Fruit fly (Drosophila melanogaster) whole organism, embryonic: Measurements from ENCODE around the gene mdlc.

Experiments used
- Abd-B ChIP-seq: fragments of 200-800 bp; sonication (Bioruptor generic); optimal IDR thresholded peaks from 2 replicates; lab custom pipeline; 2018; ENCODE audit warnings: missing biosample characterization, mild to moderate bottlenecking, missing genetic modification characterization, moderate library complexity
- BEAF-32 ChIP-seq: fragments of 200-800 bp; sonication (Bioruptor generic); optimal IDR thresholded peaks from 3 replicates; lab custom pipeline; 2017; ENCODE audit warnings: missing biosample characterization, missing genetic modification characterization, mild to moderate bottlenecking, moderate library complexity, missing genetic modification reagents
- CG11456 ChIP-seq: fragments of 200-800 bp; sonication (Bioruptor generic); IDR thresholded peaks from 3 replicates; pipeline ENCODE4 v1.3.6; 2022; ENCODE audit warnings: missing biosample characterization, missing genetic modification characterization
- CG11504 ChIP-seq: fragments of 200-800 bp; sonication (Bioruptor generic); optimal IDR thresholded peaks from 3 replicates; lab custom pipeline; 2019; ENCODE audit warnings: missing biosample characterization, mild to moderate bottlenecking, missing genetic modification characterization, moderate library complexity
- CG12659 ChIP-seq: fragments of 200-800 bp; sonication (Bioruptor generic); optimal IDR thresholded peaks from 3 replicates; lab custom pipeline; 2017; ENCODE audit warnings: mild to moderate bottlenecking, missing biosample characterization, missing genetic modification reagents, missing genetic modification characterization
- CG14710 ChIP-seq: fragments of 200-800 bp; sonication (Bioruptor generic); optimal IDR thresholded peaks from 3 replicates; lab custom pipeline; 2019; ENCODE audit warnings: missing biosample characterization, mild to moderate bottlenecking, missing genetic modification characterization, moderate library complexity
- CG16813 ChIP-seq: fragments of 200-800 bp; sonication (Bioruptor generic); IDR thresholded peaks from 3 replicates; pipeline ENCODE4 v1.3.6; 2022; ENCODE audit warnings: missing biosample characterization, missing genetic modification characterization; ENCODE audit not compliant: partially characterized antibody
- CG17186 ChIP-seq: fragments of 200-800 bp; sonication (Bioruptor generic); optimal IDR thresholded peaks from 3 replicates; lab custom pipeline; 2017; ENCODE audit warnings: missing biosample characterization, missing genetic modification reagents, missing genetic modification characterization
- CG17359 ChIP-seq: fragments of 200-800 bp; sonication (Bioruptor generic); optimal IDR thresholded peaks from 3 replicates; lab custom pipeline; 2018; ENCODE audit warnings: missing biosample characterization, mild to moderate bottlenecking, missing genetic modification characterization, moderate library complexity
- CG1792 ChIP-seq: fragments of 200-800 bp; sonication (Bioruptor generic); optimal IDR thresholded peaks from 2 replicates; lab custom pipeline; 2016; ENCODE audit warnings: missing biosample characterization, missing genetic modification characterization
- CG18476 ChIP-seq: fragments of 200-800 bp; sonication (Bioruptor generic); optimal IDR thresholded peaks from 2 replicates; lab custom pipeline; 2016; ENCODE audit warnings: missing biosample characterization, mild to moderate bottlenecking, missing genetic modification characterization
- CG18599 ChIP-seq: fragments of 200-800 bp; sonication (Bioruptor generic); optimal IDR thresholded peaks from 3 replicates; lab custom pipeline; 2017; ENCODE audit warnings: missing biosample characterization, missing genetic modification characterization, mild to moderate bottlenecking, moderate library complexity, missing genetic modification reagents
- CG3847 ChIP-seq: fragments of 200-800 bp; sonication (Bioruptor generic); IDR thresholded peaks from 2 replicates; pipeline ENCODE4 v1.3.6; 2022; ENCODE audit warnings: missing biosample characterization, missing genetic modification characterization
- CG4328 ChIP-seq: fragments of 200-800 bp; sonication (Bioruptor generic); optimal IDR thresholded peaks from 3 replicates; lab custom pipeline; 2017; ENCODE audit warnings: missing biosample characterization, missing genetic modification reagents, missing genetic modification characterization
- CG4424 ChIP-seq: fragments of 200-800 bp; sonication (Bioruptor generic); optimal IDR thresholded peaks from 3 replicates; lab custom pipeline; 2016; ENCODE audit warnings: missing biosample characterization, missing genetic modification characterization
- CG7745 ChIP-seq: fragments of 200-800 bp; sonication (Bioruptor generic); optimal IDR thresholded peaks from 2 replicates; lab custom pipeline; 2018; ENCODE audit warnings: missing biosample characterization, mild to moderate bottlenecking, missing genetic modification characterization, moderate library complexity
- CG7987 ChIP-seq: fragments of 200-800 bp; sonication (Bioruptor generic); optimal IDR thresholded peaks from 2 replicates; lab custom pipeline; 2018; ENCODE audit warnings: missing biosample characterization, mild to moderate bottlenecking, missing genetic modification characterization, moderate library complexity
- CG9609 ChIP-seq: fragments of 200-800 bp; sonication (Bioruptor generic); optimal IDR thresholded peaks from 3 replicates; lab custom pipeline; 2016; ENCODE audit warnings: missing biosample characterization, missing genetic modification characterization
- Dek ChIP-seq: fragments of 200-800 bp; sonication (Bioruptor generic); optimal IDR thresholded peaks from 3 replicates; lab custom pipeline; 2019; ENCODE audit warnings: missing biosample characterization, mild to moderate bottlenecking, missing genetic modification characterization, moderate library complexity
- ERR ChIP-seq: fragments of 200-800 bp; sonication (Bioruptor generic); optimal IDR thresholded peaks from 2 replicates; lab custom pipeline; 2016; ENCODE audit warnings: missing biosample characterization, missing genetic modification characterization
- Eip74EF ChIP-seq, 2 experiments: fragments of 200-800 bp in 1 of 2; fragments of >200 bp in 1 of 2; sonication (Bioruptor generic) in 1 of 2; optimal IDR thresholded peaks; 2 replicates each; lab custom pipeline; 2017 to 2019; ENCODE audit warnings: missing biosample characterization in 2 of 2, missing genetic modification characterization in 2 of 2, mild to moderate bottlenecking in 1 of 2, moderate library complexity in 1 of 2
- Ets97D ChIP-seq: fragments of 200-800 bp; sonication (Bioruptor generic); optimal IDR thresholded peaks from 3 replicates; lab custom pipeline; 2016; ENCODE audit warnings: missing biosample characterization, missing genetic modification characterization
- Hr3 ChIP-seq: fragments of 200-800 bp; sonication (Bioruptor generic); optimal IDR thresholded peaks from 3 replicates; lab custom pipeline; 2016; ENCODE audit warnings: missing biosample characterization, missing genetic modification characterization
- Hsf ChIP-seq: fragments of 200-800 bp; sonication (Bioruptor generic); optimal IDR thresholded peaks from 3 replicates; lab custom pipeline; 2016; ENCODE audit warnings: missing biosample characterization, missing genetic modification characterization
- Jarid2 ChIP-seq: fragments of 200-800 bp; sonication (Bioruptor generic); optimal IDR thresholded peaks from 3 replicates; lab custom pipeline; 2017; ENCODE audit warnings: mild to moderate bottlenecking, missing biosample characterization, missing genetic modification reagents, missing genetic modification characterization
- Mrtf ChIP-seq: fragments of 200-800 bp; sonication (Bioruptor generic); IDR thresholded peaks from 3 replicates; pipeline ENCODE4 v1.3.6; 2022; ENCODE audit warnings: missing biosample characterization, missing genetic modification characterization
- NfI ChIP-seq: fragments of 200-800 bp; sonication (Bioruptor generic); optimal IDR thresholded peaks from 3 replicates; lab custom pipeline; 2018; ENCODE audit warnings: missing biosample characterization, mild to moderate bottlenecking, missing genetic modification characterization, moderate library complexity
- Side ChIP-seq: fragments of 200-800 bp; sonication (Bioruptor generic); optimal IDR thresholded peaks from 2 replicates; lab custom pipeline; 2016; ENCODE audit warnings: missing biosample characterization, missing genetic modification characterization
- Sry-δ ChIP-seq: fragments of 200-800 bp; sonication (Bioruptor generic); optimal IDR thresholded peaks from 2 replicates; lab custom pipeline; 2016; ENCODE audit warnings: missing biosample characterization, missing genetic modification characterization
- Stat92E ChIP-seq, 3 experiments: fragments of >200 bp in 2 of 3; fragments of 200-800 bp in 1 of 3; sonication (Bioruptor generic) in 1 of 3; optimal IDR thresholded peaks; 2 replicates each; lab custom pipeline; 2017 to 2019; ENCODE audit warnings: missing biosample characterization in 3 of 3, missing genetic modification characterization in 3 of 3, mild to moderate bottlenecking in 1 of 3, moderate library complexity in 1 of 3
- ap ChIP-seq: fragments of 200-800 bp; sonication (Bioruptor generic); IDR thresholded peaks from 2 replicates; pipeline ENCODE4 v1.3.6; 2022; ENCODE audit warnings: missing biosample characterization, missing genetic modification characterization
- az2 ChIP-seq: fragments of 200-800 bp; sonication (Bioruptor generic); optimal IDR thresholded peaks from 3 replicates; lab custom pipeline; 2016; ENCODE audit warnings: missing biosample characterization, missing genetic modification characterization
- cwo ChIP-seq: fragments of 200-800 bp; sonication (Bioruptor generic); optimal IDR thresholded peaks from 3 replicates; lab custom pipeline; 2017; ENCODE audit warnings: missing biosample characterization, missing genetic modification characterization, mild to moderate bottlenecking, moderate library complexity, missing genetic modification reagents
- dimm ChIP-seq: fragments of 200-800 bp; sonication (Bioruptor generic); IDR thresholded peaks from 2 replicates; pipeline ENCODE4 v1.3.6; 2022; ENCODE audit warnings: missing biosample characterization, missing genetic modification characterization
- exex ChIP-seq: fragments of 200-800 bp; sonication (Bioruptor generic); optimal IDR thresholded peaks from 4 replicates; lab custom pipeline; 2018; ENCODE audit warnings: missing biosample characterization, mild to moderate bottlenecking, missing genetic modification characterization, moderate library complexity
- fd64A ChIP-seq: fragments of 200-800 bp; sonication (Bioruptor generic); optimal IDR thresholded peaks from 3 replicates; lab custom pipeline; 2018; ENCODE audit warnings: missing biosample characterization, mild to moderate bottlenecking, missing genetic modification characterization
- grau ChIP-seq: fragments of 200-800 bp; optimal IDR thresholded peaks from 3 replicates; lab custom pipeline; 2019; ENCODE audit warnings: missing biosample characterization, mild to moderate bottlenecking, missing genetic modification characterization, moderate library complexity
- hbn ChIP-seq: fragments of 200-800 bp; sonication (Bioruptor generic); IDR thresholded peaks from 2 replicates; pipeline ENCODE4 v1.3.6; 2022; ENCODE audit warnings: missing biosample characterization, missing genetic modification characterization; ENCODE audit not compliant: partially characterized antibody
- her ChIP-seq: fragments of 200-800 bp; sonication (Bioruptor generic); optimal IDR thresholded peaks from 2 replicates; lab custom pipeline; 2016; ENCODE audit warnings: missing biosample characterization, missing genetic modification characterization
- inv ChIP-seq: fragments of 200-800 bp; sonication (Bioruptor generic); IDR thresholded peaks from 2 replicates; pipeline ENCODE4 v1.3.6; 2022; ENCODE audit warnings: missing biosample characterization, missing genetic modification characterization; ENCODE audit not compliant: partially characterized antibody
- mld ChIP-seq: fragments of 200-800 bp; sonication (Bioruptor generic); IDR thresholded peaks from 3 replicates; pipeline ENCODE4 v1.3.6; 2022; ENCODE audit warnings: missing biosample characterization, missing genetic modification characterization; ENCODE audit not compliant: partially characterized antibody
- nerfin-1 ChIP-seq: fragments of 200-800 bp; sonication (Bioruptor generic); optimal IDR thresholded peaks from 3 replicates; lab custom pipeline; 2019; ENCODE audit warnings: missing biosample characterization, mild to moderate bottlenecking, missing genetic modification characterization, moderate library complexity
- nerfin-2 ChIP-seq: fragments of 200-800 bp; sonication (Bioruptor generic); IDR thresholded peaks from 2 replicates; pipeline ENCODE4 v1.3.6; 2022; ENCODE audit warnings: missing biosample characterization, missing genetic modification characterization; ENCODE audit not compliant: partially characterized antibody
- psq ChIP-seq: fragments of 200-800 bp; sonication (Bioruptor generic); optimal IDR thresholded peaks from 2 replicates; lab custom pipeline; 2017; ENCODE audit warnings: missing biosample characterization, missing genetic modification characterization
- row ChIP-seq: fragments of 200-800 bp; sonication (Bioruptor generic); IDR thresholded peaks from 3 replicates; pipeline ENCODE4 v1.3.6; 2022; ENCODE audit warnings: missing biosample characterization, missing genetic modification characterization
- run ChIP-seq: fragments of 200-800 bp; sonication (Bioruptor generic); optimal IDR thresholded peaks from 3 replicates; lab custom pipeline; 2018; ENCODE audit warnings: missing biosample characterization, mild to moderate bottlenecking, missing genetic modification characterization
- unpg ChIP-seq: fragments of 200-800 bp; sonication (Bioruptor generic); optimal IDR thresholded peaks from 3 replicates; lab custom pipeline; 2018; ENCODE audit warnings: missing biosample characterization, mild to moderate bottlenecking, missing genetic modification characterization, moderate library complexity

The mdlc gene

DNA sequence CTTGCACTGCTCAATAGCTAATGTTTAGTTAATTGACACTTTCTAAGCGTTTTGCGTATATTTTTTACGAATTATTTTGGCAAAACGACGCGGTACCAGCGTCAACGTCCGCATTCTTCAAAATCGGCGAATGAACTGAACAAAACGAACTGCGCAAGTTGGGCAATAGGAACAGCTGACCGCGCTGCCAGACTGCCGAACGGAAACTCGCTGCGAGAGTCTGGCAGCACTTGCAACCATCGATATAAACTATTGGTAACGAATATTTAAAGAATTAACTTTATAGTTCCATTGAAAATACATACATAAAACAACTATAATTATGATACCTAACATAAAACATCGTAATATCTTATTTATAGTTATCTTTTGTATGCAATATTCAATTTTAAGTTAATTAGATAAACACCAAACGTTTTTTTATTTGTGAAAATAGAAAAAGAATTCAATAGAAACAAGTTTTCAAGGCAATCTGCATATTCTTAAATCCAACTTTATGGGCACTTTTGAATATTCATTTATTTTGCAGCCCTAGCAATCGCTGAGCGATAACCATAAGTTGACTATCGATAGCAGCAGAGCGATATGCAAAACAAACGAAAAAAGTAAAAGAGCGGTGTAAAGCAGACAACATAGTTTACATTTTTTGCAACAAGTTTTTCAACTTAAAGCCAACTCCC, 49.0 kb upstream of the mdlc start, which contains the start of the genes Hs6st and MED25 (continued):
- TF ChIP-seq inv (GFP tag; lab: Robert Waterston, UW) (peak; percentile 71), BEAF-32 (GFP tag; lab: Kevin White, UChicago) (peak; percentile 88), CG9609 (GFP tag; lab: Kevin White, UChicago) (no peak), Mrtf (GFP tag; lab: Robert Waterston, UW) (no peak), hbn (GFP tag; lab: Robert Waterston, UW) (peak; percentile 57), Dek (no peak), cwo (GFP tag; lab: Kevin White, UChicago) (peak; percentile 45), CG12659 (GFP tag; lab: Kevin White, UChicago) (peak; percentile 73), Eip74EF (GFP tag; optimal IDR thresholded peaks at IDR 0.05; lab: Kevin White, UChicago) (no peak), CG18476 (GFP tag; lab: Kevin White, UChicago) (peak; percentile 37), her (GFP tag; lab: Kevin White, UChicago) (peak; percentile 18), CG11504 (tag; lab: Kevin White, UChicago) (peak; percentile 51), CG3847 (GFP tag; lab: Robert Waterston, UW) (peak; percentile 66), CG1792 (GFP tag; lab: Kevin White, UChicago) (peak; percentile 28), row (GFP tag; lab: Robert Waterston, UW) (peak; percentile 55), ERR (GFP tag; lab: Kevin White, UChicago) (no peak), Stat92E (GFP tag; optimal IDR thresholded peaks at IDR 0.05; lab: Kevin White, UChicago) (peak in 1 of 3 experiments; percentile 38), Hsf (GFP tag; lab: Kevin White, UChicago) (peak; percentile 9), CG14710 (tag; lab: Kevin White, UChicago) (peak; percentile 88), mld (GFP tag; lab: Robert Waterston, UW) (peak; percentile 50; the same call in 1 of the 3 replicates), CG4424 (GFP tag; lab: Kevin White, UChicago) (peak; percentile 57), CG18599 (GFP tag; lab: Kevin White, UChicago) (peak; percentile 74), psq (GFP tag; lab: Kevin White, UChicago) (peak; percentile 97), run (no peak), Sry-δ (GFP tag; lab: Kevin White, UChicago) (peak; percentile 75), az2 (GFP tag; lab: Kevin White, UChicago) (peak; percentile 24), Jarid2 (GFP tag; lab: Kevin White, UChicago) (peak; percentile 99), NfI (GFP tag; lab: Kevin White, UChicago) (peak; percentile 39), fd64A (GFP tag; lab: Kevin White, UChicago) (no peak), exex (tag; lab: Kevin White, UChicago) (peak; percentile 38), CG17186 (GFP tag; lab: Kevin White, UChicago) (peak; percentile 84), Ets97D (GFP tag; lab: Kevin White, UChicago) (peak; percentile 79), Side (no peak), nerfin-2 (GFP tag; lab: Robert Waterston, UW) (peak; percentile 62; the same call in 1 of the 2 replicates), dimm (GFP tag; lab: Robert Waterston, UW) (no peak), CG7745 (tag; lab: Kevin White, UChicago) (no peak), CG7987 (GFP tag; lab: Kevin White, UChicago) (peak; percentile 39), Hr3 (GFP tag; lab: Kevin White, UChicago) (no peak), unpg (GFP tag; lab: Kevin White, UChicago) (peak; percentile 4), CG4328 (GFP tag; lab: Kevin White, UChicago) (peak; percentile 48), CG16813 (GFP tag; lab: Robert Waterston, UW) (peak; percentile 76), CG11456 (GFP tag; lab: Robert Waterston, UW) (peak; percentile 28; the same call in 1 of the 3 replicates), CG17359 (tag; lab: Kevin White, UChicago) (peak; percentile 66), nerfin-1 (tag; lab: Kevin White, UChicago) (peak; percentile 10), Abd-B (peak; percentile 41), ap (GFP tag; lab: Robert Waterston, UW) (no peak), grau (tag; lab: Kevin White, UChicago) (peak; percentile 38)
